Fruit fly (Drosophila melanogaster) whole organism, pupa: ENCODE measurements around the gene CG13311.
A peak's percentile ranks its signal among the peaks of the same experiment; 100 is the strongest.

Experiments
- CG10348 ChIP-seq: fragments of 200-800 bp; sonication (Bioruptor generic); IDR thresholded peaks from 2 replicates; pipeline ENCODE4 v1.3.6; 2022; ENCODE audit warnings: missing biosample characterization, missing genetic modification characterization
- CG12605 ChIP-seq: fragments of 200-800 bp; sonication (Bioruptor generic); IDR thresholded peaks from 2 replicates; pipeline ENCODE4 v1.3.6; 2022; ENCODE audit warnings: missing biosample characterization, missing genetic modification characterization
- CG13204 ChIP-seq: fragments of 200-800 bp; sonication (Bioruptor generic); optimal IDR thresholded peaks from 2 replicates; lab custom pipeline; 2018; ENCODE audit warnings: missing biosample characterization, mild to moderate bottlenecking, missing genetic modification characterization, moderate library complexity
- CG14655 ChIP-seq: fragments of 200-800 bp; sonication (Bioruptor generic); optimal IDR thresholded peaks from 3 replicates; lab custom pipeline; 2017; ENCODE audit warnings: mild to moderate bottlenecking, missing biosample characterization, missing genetic modification reagents, missing genetic modification characterization
- CG15710 ChIP-seq: fragments of 200-800 bp; sonication (Bioruptor generic); optimal IDR thresholded peaks from 2 replicates; lab custom pipeline; 2018; ENCODE audit warnings: missing biosample characterization, mild to moderate bottlenecking, missing genetic modification characterization, moderate library complexity
- CG17806 ChIP-seq: fragments of 200-800 bp; sonication (Bioruptor generic); optimal IDR thresholded peaks from 2 replicates; lab custom pipeline; 2018; ENCODE audit warnings: missing biosample characterization, mild to moderate bottlenecking, missing genetic modification characterization, moderate library complexity
- CG32121 ChIP-seq: fragments of 200-800 bp; sonication (Bioruptor generic); IDR thresholded peaks from 2 replicates; pipeline ENCODE4 v1.3.6; 2022; ENCODE audit warnings: missing biosample characterization, missing genetic modification characterization
- CG34367 ChIP-seq: fragments of 200-800 bp; sonication (Bioruptor generic); optimal IDR thresholded peaks from 2 replicates; lab custom pipeline; 2018; ENCODE audit warnings: missing biosample characterization, mild to moderate bottlenecking, missing genetic modification characterization
- CG4496 ChIP-seq: fragments of 200-800 bp; sonication (Bioruptor generic); IDR thresholded peaks from 3 replicates; pipeline ENCODE4 v1.3.6; 2022; ENCODE audit warnings: missing biosample characterization, missing genetic modification characterization
- CG8159 ChIP-seq: fragments of 200-800 bp; sonication (Bioruptor generic); optimal IDR thresholded peaks from 3 replicates; lab custom pipeline; 2018; ENCODE audit warnings: missing biosample characterization, mild to moderate bottlenecking, missing genetic modification characterization, moderate library complexity
- CG8301 ChIP-seq: fragments of 200-800 bp; sonication (Bioruptor generic); optimal IDR thresholded peaks from 2 replicates; lab custom pipeline; 2018; ENCODE audit warnings: missing biosample characterization, mild to moderate bottlenecking, missing genetic modification characterization
- CG9948 ChIP-seq: fragments of 200-800 bp; sonication (Bioruptor generic); optimal IDR thresholded peaks from 2 replicates; lab custom pipeline; 2018; ENCODE audit warnings: missing biosample characterization, mild to moderate bottlenecking, missing genetic modification characterization, moderate library complexity
- D1 ChIP-seq: fragments of 200-800 bp; sonication (Bioruptor generic); optimal IDR thresholded peaks from 2 replicates; lab custom pipeline; 2018; ENCODE audit warnings: missing biosample characterization, mild to moderate bottlenecking, missing genetic modification characterization, moderate library complexity
- EcR ChIP-seq: fragments of 200-800 bp; sonication (Bioruptor generic); optimal IDR thresholded peaks from 3 replicates; lab custom pipeline; 2019; ENCODE audit warnings: missing biosample characterization, missing genetic modification characterization, mild to moderate bottlenecking, moderate library complexity, missing genetic modification reagents
- Ets98B ChIP-seq: fragments of 200-800 bp; sonication (Bioruptor generic); IDR thresholded peaks from 2 replicates; pipeline ENCODE4 v1.3.6; 2022; ENCODE audit warnings: missing biosample characterization, missing genetic modification characterization
- Pif1A ChIP-seq: fragments of 200-800 bp; sonication (Bioruptor generic); optimal IDR thresholded peaks from 3 replicates; lab custom pipeline; 2016; ENCODE audit warnings: missing biosample characterization, missing genetic modification characterization
- Pif1B ChIP-seq: fragments of 200-800 bp; sonication (Bioruptor generic); optimal IDR thresholded peaks from 3 replicates; lab custom pipeline; 2016; ENCODE audit warnings: missing biosample characterization, missing genetic modification characterization
- Snoo ChIP-seq: fragments of 200-800 bp; sonication (Bioruptor generic); optimal IDR thresholded peaks from 3 replicates; lab custom pipeline; 2017; ENCODE audit warnings: missing biosample characterization, mild to moderate bottlenecking, missing genetic modification characterization, inconsistent platforms
- fd96Ca ChIP-seq: fragments of 200-800 bp; sonication (Bioruptor generic); IDR thresholded peaks from 3 replicates; pipeline ENCODE4 v1.3.6; 2022; ENCODE audit warnings: missing biosample characterization, missing genetic modification characterization
- gl ChIP-seq: fragments of 200-800 bp; sonication (Bioruptor generic); optimal IDR thresholded peaks from 2 replicates; lab custom pipeline; 2018; ENCODE audit warnings: missing biosample characterization, mild to moderate bottlenecking, missing genetic modification characterization
- rn ChIP-seq: fragments of 200-800 bp; sonication (Bioruptor generic); IDR thresholded peaks from 2 replicates; pipeline ENCODE4 v1.3.6; 2022; ENCODE audit warnings: missing biosample characterization, missing genetic modification characterization

Gene CG13311

dm6 chr3L:8800432-8800831, 1.5 kb downstream of the CG13311 start, which contains the start of gene CG13310:
Gene CG13310 (minus strand): TSS chr3L:8800532.
- TF ChIP-seq CG9948 (tag; lab: Kevin White, UChicago) (no peak), CG34367 (no peak), Ets98B (GFP tag; lab: Robert Waterston, UW) (no peak), rn (no peak), D1 (tag; lab: Kevin White, UChicago) (no peak)
- TF ChIP-seq, all 21 proteins: peak for 0

- TF ChIP-seq D1 (tag; lab: Kevin White, UChicago) (peak; percentile 4), CG32121 (GFP tag; lab: Robert Waterston, UW) (no peak)
Measured at dm6 chr3L:8798539-8798938, 3.4 kb downstream of the CG13311 start.

dm6 chr3L:8798129-8798528, 3.8 kb downstream of the CG13311 start:
- TF ChIP-seq CG13204 (no peak), D1 (tag; lab: Kevin White, UChicago) (no peak), CG15710 (tag; lab: Kevin White, UChicago) (no peak), CG10348 (GFP tag; lab: Robert Waterston, UW) (no peak), rn (no peak), CG32121 (GFP tag; lab: Robert Waterston, UW) (no peak), CG12605 (GFP tag; lab: Robert Waterston, UW) (no peak), EcR (GFP tag; lab: Kevin White, UChicago) (no peak), Pif1B (GFP tag; lab: Kevin White, UChicago) (no peak), Snoo (tag; lab: Kevin White, UChicago) (no peak), gl (no peak), CG34367 (no peak), CG8159 (tag; lab: Kevin White, UChicago) (no peak), CG9948 (tag; lab: Kevin White, UChicago) (no peak), CG8301 (no peak)
- TF ChIP-seq, all 21 proteins: peak for 0

- no peak for TF ChIP-seq EcR (GFP tag; lab: Kevin White, UChicago)
- TF ChIP-seq rn: no peak
Measured at dm6 chr3L:8788445-8788844, 13.5 kb downstream of the CG13311 start, which contains the start of gene Acbp5. Gene Acbp5 (minus strand): TSS chr3L:8788545.

- TF ChIP-seq CG8301 (no peak), EcR (GFP tag; lab: Kevin White, UChicago) (no peak), CG17806 (tag; lab: Kevin White, UChicago) (no peak), CG14655 (GFP tag; lab: Kevin White, UChicago) (no peak), CG4496 (GFP tag; lab: Robert Waterston, UW) (no peak), CG10348 (GFP tag; lab: Robert Waterston, UW) (no peak), fd96Ca (no peak), CG34367 (no peak), rn (no peak), CG8159 (tag; lab: Kevin White, UChicago) (no peak), CG15710 (tag; lab: Kevin White, UChicago) (no peak), Pif1B (GFP tag; lab: Kevin White, UChicago) (no peak), CG9948 (tag; lab: Kevin White, UChicago) (no peak)
Measured at dm6 chr3L:8787701-8788100, 14.3 kb downstream of the CG13311 start.

dm6 chr3L:8787240-8787639, 14.7 kb downstream of the CG13311 start:
- no peak for TF ChIP-seq rn

- TF ChIP-seq fd96Ca: no peak
- 0 out of 3 replicates have a peak, but pooled peaks have one; percentile 25 for TF ChIP-seq CG4496 (GFP tag; lab: Robert Waterston, UW)
- no peak for TF ChIP-seq CG8159 (tag; lab: Kevin White, UChicago)
- TF ChIP-seq CG13204: no peak
- peak; percentile 32; the same call in 1 of the 2 replicates for TF ChIP-seq CG12605 (GFP tag; lab: Robert Waterston, UW)
- no peak for TF ChIP-seq Pif1B (GFP tag; lab: Kevin White, UChicago)
- no peak for TF ChIP-seq CG15710 (tag; lab: Kevin White, UChicago)
- TF ChIP-seq CG32121 (GFP tag; lab: Robert Waterston, UW): no peak
- no peak for TF ChIP-seq CG17806 (tag; lab: Kevin White, UChicago)
- TF ChIP-seq gl: no peak
- no peak for TF ChIP-seq EcR (GFP tag; lab: Kevin White, UChicago)
- no peak for TF ChIP-seq Snoo (tag; lab: Kevin White, UChicago)
- peak; percentile 21 for TF ChIP-seq CG8301
- no peak for TF ChIP-seq rn
- no peak for TF ChIP-seq D1 (tag; lab: Kevin White, UChicago)
- TF ChIP-seq CG10348 (GFP tag; lab: Robert Waterston, UW): no peak
- TF ChIP-seq CG9948 (tag; lab: Kevin White, UChicago): no peak
- no peak for TF ChIP-seq Pif1A (GFP tag; lab: Kevin White, UChicago)
- TF ChIP-seq Ets98B (GFP tag; lab: Robert Waterston, UW): peak; percentile 16; the same call in 1 of the 2 replicates
- no peak for TF ChIP-seq CG34367
- peak; percentile 28 for TF ChIP-seq CG14655 (GFP tag; lab: Kevin White, UChicago)
Measured at dm6 chr3L:8783299-8783698, 18.7 kb downstream of the CG13311 start.
